Fruit fly (Drosophila melanogaster) whole organism, prepupa: ENCODE measurements around the gene RpL36A.

Experiments
- CG11902 ChIP-seq: fragments of 200-800 bp; sonication (Bioruptor generic); optimal IDR thresholded peaks from 3 replicates; lab custom pipeline; 2016; ENCODE audit warnings: missing biosample characterization, missing genetic modification characterization
- CG15336 ChIP-seq: fragments of 200-800 bp; sonication (Bioruptor generic); IDR thresholded peaks from 2 replicates; pipeline ENCODE4 v1.3.6; 2022; ENCODE audit warnings: missing biosample characterization, missing genetic modification characterization
- CG6854 ChIP-seq: fragments of 200-800 bp; sonication (Bioruptor generic); optimal IDR thresholded peaks from 2 replicates; lab custom pipeline; 2017; ENCODE audit warnings: missing biosample characterization, mild to moderate bottlenecking, missing genetic modification characterization
- Hr38 ChIP-seq: sonication (Bioruptor generic); optimal IDR thresholded peaks from 2 replicates; lab custom pipeline; 2016; ENCODE audit warnings: missing biosample characterization, missing genetic modification characterization
- Sox102F ChIP-seq: fragments of 200-800 bp; sonication (Bioruptor generic); optimal IDR thresholded peaks from 2 replicates; lab custom pipeline; 2016; ENCODE audit warnings: missing biosample characterization, mild to moderate bottlenecking, missing genetic modification characterization
- achi ChIP-seq: fragments of 200-800 bp; sonication (Bioruptor generic); optimal IDR thresholded peaks from 3 replicates; lab custom pipeline; 2016; ENCODE audit warnings: missing biosample characterization, missing genetic modification characterization
- dsx ChIP-seq: fragments of 200-800 bp; optimal IDR thresholded peaks from 3 replicates; lab custom pipeline; 2019; ENCODE audit warnings: missing biosample characterization, mild to moderate bottlenecking, missing genetic modification characterization, moderate library complexity; ENCODE audit not compliant: poor library complexity, severe bottlenecking
- esn ChIP-seq: fragments of 200-800 bp; sonication (Bioruptor generic); optimal IDR thresholded peaks from 2 replicates; lab custom pipeline; 2016; ENCODE audit warnings: missing biosample characterization, mild to moderate bottlenecking, missing genetic modification characterization, moderate library complexity
- topi ChIP-seq: fragments of 200-800 bp; sonication (Bioruptor generic); optimal IDR thresholded peaks from 3 replicates; lab custom pipeline; 2016; ENCODE audit warnings: missing biosample characterization, missing genetic modification characterization

dm6 chr2L:8091429-8091828 is 48.7 kb upstream of the RpL36A start:
- TF ChIP-seq Hr38 (GFP tag; lab: Kevin White, UChicago) (no peak), CG11902 (GFP tag; lab: Kevin White, UChicago) (no peak), dsx (GFP tag; lab: Kevin White, UChicago) (no peak), achi (no peak), CG15336 (GFP tag; lab: Robert Waterston, UW) (no peak), topi (no peak), Sox102F (no peak), CG6854 (GFP tag; lab: Kevin White, UChicago) (no peak), esn (GFP tag; lab: Kevin White, UChicago) (no peak)
